Fruit fly (Drosophila melanogaster) whole organism, prepupa: Measurements from ENCODE around the gene tefu.
A peak's percentile ranks its signal among the peaks of the same experiment; 100 is the strongest.

Experiments used
- Blimp-1 ChIP-seq: fragments of 200-800 bp; sonication (Bioruptor generic); optimal IDR thresholded peaks from 3 replicates; lab custom pipeline; 2017; ENCODE audit warnings: missing biosample characterization, missing genetic modification characterization, mild to moderate bottlenecking, moderate library complexity, missing genetic modification reagents
- CG10669 ChIP-seq: fragments of 200-800 bp; sonication (Bioruptor generic); optimal IDR thresholded peaks from 3 replicates; lab custom pipeline; 2018; ENCODE audit warnings: missing biosample characterization, mild to moderate bottlenecking, missing genetic modification characterization, moderate library complexity
- CG11294 ChIP-seq: fragments of 200-800 bp; sonication (Bioruptor generic); IDR thresholded peaks from 2 replicates; pipeline ENCODE4 v1.3.6; 2022; ENCODE audit warnings: missing biosample characterization, missing genetic modification characterization
- CG11762 ChIP-seq: fragments of 200-800 bp; sonication (Bioruptor generic); optimal IDR thresholded peaks from 3 replicates; lab custom pipeline; 2016; ENCODE audit warnings: missing biosample characterization, missing genetic modification characterization; ENCODE audit not compliant: insufficient read depth
- CG11902 ChIP-seq: fragments of 200-800 bp; sonication (Bioruptor generic); optimal IDR thresholded peaks from 3 replicates; lab custom pipeline; 2016; ENCODE audit warnings: missing biosample characterization, missing genetic modification characterization
- CG15336 ChIP-seq: fragments of 200-800 bp; sonication (Bioruptor generic); IDR thresholded peaks from 2 replicates; pipeline ENCODE4 v1.3.6; 2022; ENCODE audit warnings: missing biosample characterization, missing genetic modification characterization
- CG16779 ChIP-seq: fragments of 200-800 bp; sonication (Bioruptor generic); optimal IDR thresholded peaks from 3 replicates; lab custom pipeline; 2017; ENCODE audit warnings: missing biosample characterization, mild to moderate bottlenecking, missing genetic modification characterization
- CG3032 ChIP-seq: fragments of 200-800 bp; optimal IDR thresholded peaks from 2 replicates; lab custom pipeline; 2019; ENCODE audit warnings: missing biosample characterization, mild to moderate bottlenecking, missing genetic modification characterization, moderate library complexity
- CG31627 ChIP-seq: fragments of 200-800 bp; sonication (Bioruptor generic); optimal IDR thresholded peaks from 3 replicates; lab custom pipeline; 2016; ENCODE audit warnings: missing biosample characterization, missing genetic modification characterization
- CG4318 ChIP-seq: fragments of 200-800 bp; sonication (Bioruptor generic); optimal IDR thresholded peaks from 3 replicates; lab custom pipeline; 2017; ENCODE audit warnings: missing biosample characterization, mild to moderate bottlenecking, missing genetic modification characterization
- CG6276 ChIP-seq: fragments of 200-800 bp; sonication (Bioruptor generic); optimal IDR thresholded peaks from 2 replicates; lab custom pipeline; 2017; ENCODE audit warnings: missing biosample characterization, mild to moderate bottlenecking, missing genetic modification characterization
- CG6792 ChIP-seq: fragments of 200-800 bp; sonication (Bioruptor generic); optimal IDR thresholded peaks from 3 replicates; lab custom pipeline; 2016; ENCODE audit warnings: missing biosample characterization, missing genetic modification characterization
- CG6808 ChIP-seq: fragments of 200-800 bp; sonication (Bioruptor generic); optimal IDR thresholded peaks from 3 replicates; lab custom pipeline; 2017; ENCODE audit warnings: missing biosample characterization, missing genetic modification characterization, mild to moderate bottlenecking, moderate library complexity, missing genetic modification reagents
- CG6854 ChIP-seq: fragments of 200-800 bp; sonication (Bioruptor generic); optimal IDR thresholded peaks from 2 replicates; lab custom pipeline; 2017; ENCODE audit warnings: missing biosample characterization, mild to moderate bottlenecking, missing genetic modification characterization
- CG8319 ChIP-seq: fragments of 200-800 bp; sonication (Bioruptor generic); optimal IDR thresholded peaks from 3 replicates; lab custom pipeline; 2016; ENCODE audit warnings: missing biosample characterization, missing genetic modification characterization
- CG8632 ChIP-seq: fragments of 200-800 bp; sonication (Bioruptor generic); optimal IDR thresholded peaks from 3 replicates; lab custom pipeline; 2016; ENCODE audit warnings: missing biosample characterization, missing genetic modification characterization
- CG9139 ChIP-seq: fragments of 200-800 bp; sonication (Bioruptor generic); optimal IDR thresholded peaks from 3 replicates; lab custom pipeline; 2017; ENCODE audit warnings: missing biosample characterization, mild to moderate bottlenecking, missing genetic modification characterization
- Eip75B ChIP-seq: fragments of 200-800 bp; sonication (Bioruptor generic); optimal IDR thresholded peaks from 3 replicates; lab custom pipeline; 2016; ENCODE audit warnings: missing biosample characterization, missing genetic modification characterization
- Eip78C ChIP-seq: fragments of 200-800 bp; sonication (Bioruptor generic); peaks from one replicate; lab custom pipeline; 2016; ENCODE audit warnings: missing biosample characterization, missing genetic modification characterization
- Eip93F ChIP-seq: fragments of 200-800 bp; sonication (Bioruptor generic); optimal IDR thresholded peaks from 2 replicates; lab custom pipeline; 2016; ENCODE audit warnings: missing biosample characterization, mild to moderate bottlenecking, missing genetic modification characterization
- Ets21C ChIP-seq: fragments of 200-800 bp; sonication (Bioruptor generic); optimal IDR thresholded peaks from 3 replicates; lab custom pipeline; 2016; ENCODE audit warnings: missing biosample characterization, missing genetic modification characterization
- Gug ChIP-seq: fragments of 200-800 bp; sonication (Bioruptor generic); IDR thresholded peaks from 2 replicates; pipeline ENCODE4 v1.3.6; 2022; ENCODE audit warnings: missing biosample characterization, missing genetic modification characterization
- Hr39 ChIP-seq: fragments of 200-800 bp; sonication (Bioruptor generic); optimal IDR thresholded peaks from 2 replicates; lab custom pipeline; 2016; ENCODE audit warnings: missing biosample characterization, missing genetic modification characterization
- Hr4 ChIP-seq: fragments of 200-800 bp; sonication (Bioruptor generic); optimal IDR thresholded peaks from 3 replicates; lab custom pipeline; 2016; ENCODE audit warnings: missing biosample characterization, missing genetic modification characterization
- Lpt ChIP-seq: fragments of 200-800 bp; sonication (Bioruptor generic); optimal IDR thresholded peaks from 3 replicates; lab custom pipeline; 2016; ENCODE audit warnings: missing biosample characterization, missing genetic modification characterization
- Met ChIP-seq: fragments of 200-800 bp; sonication (Bioruptor generic); optimal IDR thresholded peaks from 3 replicates; lab custom pipeline; 2016; ENCODE audit warnings: missing biosample characterization, missing genetic modification characterization
- Smox ChIP-seq: fragments of 200-800 bp; sonication (Bioruptor generic); optimal IDR thresholded peaks from 3 replicates; lab custom pipeline; 2016; ENCODE audit warnings: missing biosample characterization, missing genetic modification characterization
- Sox102F ChIP-seq: fragments of 200-800 bp; sonication (Bioruptor generic); optimal IDR thresholded peaks from 2 replicates; lab custom pipeline; 2016; ENCODE audit warnings: missing biosample characterization, mild to moderate bottlenecking, missing genetic modification characterization
- Sox14 ChIP-seq: fragments of 200-800 bp; sonication (Bioruptor generic); optimal IDR thresholded peaks from 3 replicates; lab custom pipeline; 2016; ENCODE audit warnings: missing biosample characterization, missing genetic modification characterization
- achi ChIP-seq: fragments of 200-800 bp; sonication (Bioruptor generic); optimal IDR thresholded peaks from 3 replicates; lab custom pipeline; 2016; ENCODE audit warnings: missing biosample characterization, missing genetic modification characterization
- acj6 ChIP-seq: fragments of 200-800 bp; sonication (Bioruptor generic); optimal IDR thresholded peaks from 3 replicates; lab custom pipeline; 2016; ENCODE audit warnings: missing biosample characterization, missing genetic modification characterization
- dac ChIP-seq: fragments of 200-800 bp; sonication (Bioruptor generic); optimal IDR thresholded peaks from 2 replicates; lab custom pipeline; 2017; ENCODE audit warnings: missing biosample characterization, mild to moderate bottlenecking, missing genetic modification characterization
- dsx ChIP-seq: fragments of 200-800 bp; optimal IDR thresholded peaks from 3 replicates; lab custom pipeline; 2019; ENCODE audit warnings: missing biosample characterization, mild to moderate bottlenecking, missing genetic modification characterization, moderate library complexity; ENCODE audit not compliant: poor library complexity, severe bottlenecking
- eg ChIP-seq: fragments of 200-800 bp; sonication (Bioruptor generic); IDR thresholded peaks from 3 replicates; pipeline ENCODE4 v1.3.6; 2022; ENCODE audit warnings: missing biosample characterization, missing genetic modification characterization
- esn ChIP-seq: fragments of 200-800 bp; sonication (Bioruptor generic); optimal IDR thresholded peaks from 2 replicates; lab custom pipeline; 2016; ENCODE audit warnings: missing biosample characterization, mild to moderate bottlenecking, missing genetic modification characterization, moderate library complexity
- fd59A ChIP-seq: fragments of 200-800 bp; sonication (Bioruptor generic); optimal IDR thresholded peaks from 2 replicates; lab custom pipeline; 2017; ENCODE audit warnings: missing biosample characterization, mild to moderate bottlenecking, missing genetic modification characterization, missing genetic modification reagents
- fd85E ChIP-seq: fragments of 200-800 bp; sonication (Bioruptor generic); optimal IDR thresholded peaks from 3 replicates; lab custom pipeline; 2016; ENCODE audit warnings: missing biosample characterization, missing genetic modification characterization
- fkh ChIP-seq: fragments of 200-800 bp; sonication (Bioruptor generic); optimal IDR thresholded peaks from 3 replicates; lab custom pipeline; 2017; ENCODE audit warnings: missing biosample characterization, mild to moderate bottlenecking, missing genetic modification characterization, moderate library complexity
- lz ChIP-seq: fragments of 200-800 bp; sonication (Bioruptor generic); optimal IDR thresholded peaks from 3 replicates; lab custom pipeline; 2016; ENCODE audit warnings: missing biosample characterization, missing genetic modification characterization
- net ChIP-seq: fragments of 200-800 bp; sonication (Bioruptor generic); optimal IDR thresholded peaks from 3 replicates; lab custom pipeline; 2016; ENCODE audit warnings: missing biosample characterization, missing genetic modification characterization
- salr ChIP-seq, 2 experiments: fragments of 200-800 bp; sonication (Bioruptor generic); optimal IDR thresholded peaks; 3 replicates each; lab custom pipeline; 2016 to 2018; ENCODE audit warnings: missing biosample characterization in 2 of 2, missing genetic modification characterization in 2 of 2, mild to moderate bottlenecking in 1 of 2
- ss ChIP-seq, 2 experiments: fragments of 200-800 bp; sonication (Bioruptor generic); optimal IDR thresholded peaks; 2 replicates in 1 of 2; 3 replicates in 1 of 2; lab custom pipeline; 2017 to 2018; ENCODE audit warnings: mild to moderate bottlenecking in 2 of 2, missing biosample characterization in 2 of 2, missing genetic modification characterization in 2 of 2, moderate library complexity in 1 of 2
- svp ChIP-seq: fragments of 200-800 bp; sonication (Bioruptor generic); peaks from one replicate; lab custom pipeline; 2016; ENCODE audit warnings: missing biosample characterization, missing genetic modification characterization
- topi ChIP-seq: fragments of 200-800 bp; sonication (Bioruptor generic); optimal IDR thresholded peaks from 3 replicates; lab custom pipeline; 2016; ENCODE audit warnings: missing biosample characterization, missing genetic modification characterization
- vri ChIP-seq: fragments of 200-800 bp; sonication (Bioruptor generic); optimal IDR thresholded peaks from 3 replicates; lab custom pipeline; 2016; ENCODE audit warnings: missing biosample characterization, mild to moderate bottlenecking, missing genetic modification characterization

The tefu gene

DNA sequence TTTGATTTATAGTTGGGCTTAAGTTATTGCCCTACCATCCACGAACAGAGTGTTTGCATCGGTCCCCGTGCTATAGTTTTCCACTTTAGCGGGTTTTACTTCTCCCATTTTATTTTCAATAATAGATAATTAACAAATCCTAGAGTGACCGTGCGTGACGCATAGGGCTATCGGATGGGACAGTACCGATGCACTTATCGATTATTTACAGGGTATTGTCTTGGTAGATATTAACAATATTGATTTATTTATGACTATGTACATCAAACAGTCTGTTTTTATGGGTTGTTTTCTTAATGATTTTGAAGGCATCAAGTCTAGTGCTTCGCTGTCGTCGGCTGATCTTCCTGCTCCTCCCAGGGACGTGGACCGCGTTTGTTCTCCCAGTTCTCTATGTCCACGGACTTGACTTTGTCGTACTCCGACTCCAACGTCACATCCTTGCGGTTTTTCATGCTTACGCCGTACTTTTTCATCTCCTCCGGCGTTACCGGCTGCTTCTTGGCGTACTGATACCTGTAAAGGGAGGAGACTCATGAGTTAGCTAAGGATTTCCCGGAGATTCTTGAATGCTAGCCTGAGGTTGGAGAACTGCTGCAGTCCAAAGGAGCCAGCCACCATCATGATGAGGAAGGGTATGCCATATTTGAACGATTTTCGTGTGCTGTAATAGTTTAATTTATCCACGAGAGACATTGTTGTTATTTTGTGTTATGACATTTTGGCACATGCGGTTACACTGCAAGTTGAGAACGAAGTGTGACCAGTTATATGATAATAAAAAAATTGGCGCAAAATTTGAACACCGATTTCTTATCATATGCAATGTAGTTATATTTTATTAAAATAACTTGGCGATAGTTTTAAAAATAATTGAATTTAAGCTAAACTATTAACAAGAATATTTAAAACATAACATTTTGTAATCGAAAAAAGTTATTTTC, 36.2 kb upstream of the tefu start, which contains the start of the genes MRG15 and Tm1:
TSS of gene MRG15 (minus strand) at position 184 of the 944 bp plus-strand sequence.
TSS of gene Tm1 (plus strand) at position 295 of the 944 bp plus-strand sequence.
- no peak for TF ChIP-seq lz (GFP tag; lab: Kevin White, UChicago)
- TF ChIP-seq dac (GFP tag; lab: Kevin White, UChicago): no peak
- TF ChIP-seq CG11762 (GFP tag; lab: Kevin White, UChicago): no peak
- no peak for TF ChIP-seq acj6
- no peak for TF ChIP-seq CG16779 (tag; lab: Kevin White, UChicago)
- TF ChIP-seq Smox: no peak
- no peak for TF ChIP-seq ss (GFP tag; optimal IDR thresholded peaks at IDR 0.05; lab: Kevin White, UChicago)
- TF ChIP-seq CG8632 (GFP tag; lab: Kevin White, UChicago): no peak
- TF ChIP-seq CG9139: no peak
- peak; percentile 10 for TF ChIP-seq Sox14
- no peak for TF ChIP-seq Blimp-1 (GFP tag; lab: Kevin White, UChicago)
- TF ChIP-seq salr (GFP tag; optimal IDR thresholded peaks at IDR 0.05; lab: Kevin White, UChicago): no peak
- no peak for TF ChIP-seq fd59A (GFP tag; lab: Kevin White, UChicago)
- no peak for TF ChIP-seq Eip75B (GFP tag; lab: Kevin White, UChicago)
- no peak for TF ChIP-seq eg (GFP tag; lab: Robert Waterston, UW)
- TF ChIP-seq Hr4 (GFP tag; lab: Kevin White, UChicago): no peak
- peak; percentile 57 for TF ChIP-seq vri (GFP tag; lab: Kevin White, UChicago)
- peak; percentile 56 for TF ChIP-seq Eip78C (GFP tag; lab: Kevin White, UChicago)
- no peak for TF ChIP-seq CG15336 (GFP tag; lab: Robert Waterston, UW)
- TF ChIP-seq CG6808 (GFP tag; lab: Kevin White, UChicago): no peak
- no peak for TF ChIP-seq CG11294
- TF ChIP-seq Hr39 (GFP tag; lab: Kevin White, UChicago): peak; percentile 1
- no peak for TF ChIP-seq topi
- TF ChIP-seq Met (GFP tag; lab: Kevin White, UChicago): no peak
- peak; percentile 31 for TF ChIP-seq fkh (GFP tag; lab: Kevin White, UChicago)
- TF ChIP-seq Lpt (GFP tag; lab: Kevin White, UChicago): no peak
- peak; percentile 10 for TF ChIP-seq svp (GFP tag; lab: Kevin White, UChicago)
- TF ChIP-seq CG6276 (GFP tag; lab: Kevin White, UChicago): no peak
- no peak for TF ChIP-seq CG6792
- peak; percentile 91 for TF ChIP-seq dsx
- no peak for TF ChIP-seq esn (GFP tag; lab: Kevin White, UChicago)
- TF ChIP-seq CG6854 (GFP tag; lab: Kevin White, UChicago): no peak

DNA sequence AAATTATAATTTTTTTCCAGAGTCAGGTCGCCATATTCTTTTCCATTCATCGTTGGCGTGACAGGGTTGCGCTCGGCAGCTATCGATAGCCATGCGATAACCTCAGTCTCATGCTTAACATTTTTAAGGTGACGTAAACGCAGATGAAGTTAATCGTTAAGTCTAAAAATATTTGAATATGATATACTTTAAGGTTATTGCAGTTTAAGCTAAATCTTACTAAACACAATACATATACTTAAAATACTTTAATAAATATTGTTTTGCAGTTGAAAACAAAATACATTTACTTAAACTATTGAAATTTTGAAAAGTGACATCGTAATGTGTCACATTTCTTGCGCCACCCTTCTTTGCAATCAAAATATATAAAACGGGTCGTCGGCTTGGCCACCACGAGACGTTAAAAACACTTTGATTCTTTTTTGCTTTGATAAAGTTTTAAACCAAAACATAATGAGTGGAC, 33.2 kb upstream of the tefu start, which contains the start of the genes Cp190 and CG4338:
TSS of gene Cp190 (minus strand) at position 84 of the 466 bp plus-strand sequence.
TSS of gene CG4338 (plus strand) at position 365 of the 466 bp plus-strand sequence.
- TF ChIP-seq Hr39 (GFP tag; lab: Kevin White, UChicago) (peak; percentile 93), CG11902 (GFP tag; lab: Kevin White, UChicago) (peak; percentile 95), Lpt (GFP tag; lab: Kevin White, UChicago) (peak; percentile 95), Hr4 (GFP tag; lab: Kevin White, UChicago) (peak; percentile 98), achi (GFP tag; lab: Kevin White, UChicago) (peak; percentile 98), CG16779 (tag; lab: Kevin White, UChicago) (no peak), topi (peak; percentile 97), CG4318 (GFP tag; lab: Kevin White, UChicago) (no peak), CG8319 (peak; percentile 95), fd85E (GFP tag; lab: Kevin White, UChicago) (no peak), dsx (peak; percentile 97), CG11294 (peak; percentile 95), CG3032 (tag; lab: Kevin White, UChicago) (peak; percentile 99), Ets21C (peak; percentile 94), CG8632 (GFP tag; lab: Kevin White, UChicago) (peak; percentile 97), Eip78C (GFP tag; lab: Kevin White, UChicago) (peak; percentile 99), ss (GFP tag; optimal IDR thresholded peaks at IDR 0.05; lab: Kevin White, UChicago) (peak in 1 of 2 experiments; percentile 97), lz (GFP tag; lab: Kevin White, UChicago) (peak; percentile 97), Gug (peak; percentile 94), Eip93F (GFP tag; lab: Kevin White, UChicago) (no peak), CG15336 (GFP tag; lab: Robert Waterston, UW) (peak; percentile 98), dac (GFP tag; lab: Kevin White, UChicago) (peak; percentile 89), net (GFP tag; lab: Kevin White, UChicago) (peak; percentile 96), CG31627 (GFP tag; lab: Kevin White, UChicago) (peak; percentile 97), vri (GFP tag; lab: Kevin White, UChicago) (peak; percentile 93), Sox102F (peak; percentile 79), CG9139 (no peak), CG10669 (GFP tag; lab: Kevin White, UChicago) (peak; percentile 98), CG6792 (peak; percentile 96), fd59A (GFP tag; lab: Kevin White, UChicago) (peak; percentile 96)
